Fruit fly (Drosophila melanogaster) whole organism, embryonic: ENCODE measurements around the gene Wee1.

ENCODE experiments used
- Antp ChIP-seq: fragments of 200-800 bp; sonication (Bioruptor generic); optimal IDR thresholded peaks from 3 replicates; lab custom pipeline; 2016; ENCODE audit warnings: missing biosample characterization, missing genetic modification characterization
- Asciz ChIP-seq: fragments of 200-800 bp; sonication (Bioruptor generic); optimal IDR thresholded peaks from 2 replicates; lab custom pipeline; 2017; ENCODE audit warnings: missing biosample characterization, mild to moderate bottlenecking, missing genetic modification characterization, missing genetic modification reagents
- B-H1 ChIP-seq: fragments of 200-800 bp; sonication (Bioruptor generic); IDR thresholded peaks from 3 replicates; pipeline ENCODE4 v1.3.6; 2022; ENCODE audit warnings: missing biosample characterization, missing genetic modification characterization
- CG10147 ChIP-seq: fragments of 200-800 bp; sonication (Bioruptor generic); optimal IDR thresholded peaks from 2 replicates; lab custom pipeline; 2019; ENCODE audit warnings: missing biosample characterization, mild to moderate bottlenecking, missing genetic modification characterization, moderate library complexity
- CG10321 ChIP-seq: fragments of 200-800 bp; sonication (Bioruptor generic); IDR thresholded peaks from 2 replicates; pipeline ENCODE4 v1.3.6; 2022; ENCODE audit warnings: missing biosample characterization, missing genetic modification characterization
- CG10979 ChIP-seq: fragments of 200-800 bp; sonication (Bioruptor generic); optimal IDR thresholded peaks from 2 replicates; lab custom pipeline; 2018; ENCODE audit warnings: missing biosample characterization, mild to moderate bottlenecking, missing genetic modification characterization, moderate library complexity
- CG11504 ChIP-seq: fragments of 200-800 bp; sonication (Bioruptor generic); optimal IDR thresholded peaks from 3 replicates; lab custom pipeline; 2019; ENCODE audit warnings: missing biosample characterization, mild to moderate bottlenecking, missing genetic modification characterization, moderate library complexity
- CG13123 ChIP-seq: fragments of 200-800 bp; sonication (Bioruptor generic); optimal IDR thresholded peaks from 2 replicates; lab custom pipeline; 2016; ENCODE audit warnings: missing biosample characterization, missing genetic modification characterization
- CG2889 ChIP-seq: fragments of 200-800 bp; sonication (Bioruptor generic); IDR thresholded peaks from 3 replicates; pipeline ENCODE4 v1.3.6; 2022; ENCODE audit warnings: missing biosample characterization, missing genetic modification characterization
- CG30431 ChIP-seq: fragments of 200-800 bp; sonication (Bioruptor generic); optimal IDR thresholded peaks from 2 replicates; lab custom pipeline; 2017; ENCODE audit warnings: missing biosample characterization, missing genetic modification characterization
- CG31365 ChIP-seq: fragments of 200-800 bp; sonication (Bioruptor generic); optimal IDR thresholded peaks from 2 replicates; lab custom pipeline; 2018; ENCODE audit warnings: missing biosample characterization, mild to moderate bottlenecking, missing genetic modification characterization
- CG32772 ChIP-seq: fragments of 200-800 bp; sonication (Bioruptor generic); IDR thresholded peaks from 2 replicates; pipeline ENCODE4 v1.3.6; 2022; ENCODE audit warnings: missing biosample characterization, missing genetic modification characterization
- CG33557 ChIP-seq: fragments of 200-800 bp; sonication (Bioruptor generic); optimal IDR thresholded peaks from 2 replicates; lab custom pipeline; 2019; ENCODE audit warnings: missing biosample characterization, mild to moderate bottlenecking, missing genetic modification characterization, moderate library complexity
- CG4404 ChIP-seq: fragments of 200-800 bp; sonication (Bioruptor generic); IDR thresholded peaks from 2 replicates; pipeline ENCODE4 v1.3.6; 2022; ENCODE audit warnings: missing biosample characterization, missing genetic modification characterization
- CG4707 ChIP-seq: fragments of 200-800 bp; sonication (Bioruptor generic); optimal IDR thresholded peaks from 2 replicates; lab custom pipeline; 2018; ENCODE audit warnings: missing biosample characterization, mild to moderate bottlenecking, missing genetic modification characterization, moderate library complexity
- CG4730 ChIP-seq: fragments of 200-800 bp; sonication (Bioruptor generic); IDR thresholded peaks from 2 replicates; pipeline ENCODE4 v1.3.6; 2022; ENCODE audit warnings: missing biosample characterization, missing genetic modification characterization
- CG6683 ChIP-seq: fragments of 200-800 bp; sonication (Bioruptor generic); optimal IDR thresholded peaks from 2 replicates; lab custom pipeline; 2017; ENCODE audit warnings: missing biosample characterization, mild to moderate bottlenecking, missing genetic modification characterization, missing genetic modification reagents
- CG6765 ChIP-seq: fragments of 200-800 bp; sonication (Bioruptor generic); optimal IDR thresholded peaks from 3 replicates; lab custom pipeline; 2017; ENCODE audit warnings: missing biosample characterization, mild to moderate bottlenecking, missing genetic modification characterization
- CG7928 ChIP-seq: fragments of 200-800 bp; sonication (Bioruptor generic); optimal IDR thresholded peaks from 2 replicates; lab custom pipeline; 2017; ENCODE audit warnings: missing biosample characterization, mild to moderate bottlenecking, missing genetic modification characterization
- CG9797 ChIP-seq: fragments of 200-800 bp; sonication (Bioruptor generic); optimal IDR thresholded peaks from 3 replicates; lab custom pipeline; 2018; ENCODE audit warnings: missing biosample characterization, mild to moderate bottlenecking, missing genetic modification characterization
- CTCF ChIP-seq: fragments of 200-800 bp; sonication (Bioruptor generic); optimal IDR thresholded peaks from 2 replicates; lab custom pipeline; 2017; ENCODE audit warnings: missing biosample characterization, mild to moderate bottlenecking, missing genetic modification characterization, moderate library complexity
- Dll ChIP-seq: fragments of 200-800 bp; sonication (Bioruptor generic); IDR thresholded peaks from 4 replicates; pipeline ENCODE4 v1.3.6; 2022; ENCODE audit warnings: missing biosample characterization, missing genetic modification characterization; ENCODE audit not compliant: partially characterized antibody
- Dref ChIP-seq: fragments of 200-800 bp; sonication (Bioruptor generic); IDR thresholded peaks from 2 replicates; pipeline ENCODE4 v1.3.6; 2022; ENCODE audit warnings: missing biosample characterization, missing genetic modification characterization
- Drgx ChIP-seq: fragments of 200-800 bp; sonication (Bioruptor generic); IDR thresholded peaks from 2 replicates; pipeline ENCODE4 v1.3.6; 2022; ENCODE audit warnings: missing biosample characterization, missing genetic modification characterization
- HLH3B ChIP-seq: fragments of 200-800 bp; sonication (Bioruptor generic); IDR thresholded peaks from 2 replicates; pipeline ENCODE4 v1.3.6; 2022; ENCODE audit warnings: missing biosample characterization, missing genetic modification characterization
- Jarid2 ChIP-seq: fragments of 200-800 bp; sonication (Bioruptor generic); optimal IDR thresholded peaks from 3 replicates; lab custom pipeline; 2017; ENCODE audit warnings: mild to moderate bottlenecking, missing biosample characterization, missing genetic modification reagents, missing genetic modification characterization
- Kr ChIP-seq: fragments of 200-800 bp; sonication (Bioruptor generic); optimal IDR thresholded peaks from 2 replicates; lab custom pipeline; 2017; ENCODE audit warnings: missing biosample characterization, mild to moderate bottlenecking, missing genetic modification characterization
- Lhr ChIP-seq: fragments of 200-800 bp; sonication (Bioruptor generic); optimal IDR thresholded peaks from 3 replicates; lab custom pipeline; 2017; ENCODE audit warnings: mild to moderate bottlenecking, missing biosample characterization, missing genetic modification reagents, missing genetic modification characterization
- Mad ChIP-seq: fragments of 200-800 bp; sonication (Bioruptor generic); optimal IDR thresholded peaks from 2 replicates; lab custom pipeline; 2016; ENCODE audit warnings: missing biosample characterization, missing genetic modification characterization
- NFAT ChIP-seq: fragments of 200-800 bp; sonication (Bioruptor generic); IDR thresholded peaks from 2 replicates; pipeline ENCODE4 v1.3.6; 2022; ENCODE audit warnings: missing biosample characterization, missing genetic modification characterization
- Rx ChIP-seq: fragments of 200-800 bp; sonication (Bioruptor generic); IDR thresholded peaks from 2 replicates; pipeline ENCODE4 v1.3.6; 2022; ENCODE audit warnings: missing biosample characterization, missing genetic modification characterization
- Sox100B ChIP-seq: fragments of 200-800 bp; sonication (Bioruptor generic); optimal IDR thresholded peaks from 3 replicates; lab custom pipeline; 2018; ENCODE audit warnings: missing biosample characterization, mild to moderate bottlenecking, missing genetic modification characterization
- ac ChIP-seq: fragments of 200-800 bp; sonication (Bioruptor generic); optimal IDR thresholded peaks from 3 replicates; lab custom pipeline; 2017; ENCODE audit warnings: missing biosample characterization, mild to moderate bottlenecking, missing genetic modification characterization
- ase ChIP-seq: fragments of 200-800 bp; sonication (Bioruptor generic); IDR thresholded peaks from 3 replicates; pipeline ENCODE4 v1.3.6; 2022; ENCODE audit warnings: missing biosample characterization, missing genetic modification characterization
- ash1 ChIP-seq: fragments of 200-800 bp; sonication (Bioruptor generic); optimal IDR thresholded peaks from 2 replicates; lab custom pipeline; 2018; ENCODE audit warnings: missing biosample characterization, mild to moderate bottlenecking, missing genetic modification characterization
- cas ChIP-seq: fragments of 200-800 bp; sonication (Bioruptor generic); IDR thresholded peaks from 2 replicates; pipeline ENCODE4 v1.3.6; 2022; ENCODE audit warnings: missing biosample characterization, missing genetic modification characterization
- dmrt99B ChIP-seq: fragments of 200-800 bp; sonication (Bioruptor generic); optimal IDR thresholded peaks from 2 replicates; lab custom pipeline; 2018; ENCODE audit warnings: missing biosample characterization, mild to moderate bottlenecking, missing genetic modification characterization, moderate library complexity
- ewg ChIP-seq: fragments of 200-800 bp; sonication (Bioruptor generic); optimal IDR thresholded peaks from 3 replicates; lab custom pipeline; 2017; ENCODE audit warnings: mild to moderate bottlenecking, missing biosample characterization, missing genetic modification reagents, missing genetic modification characterization
- fru ChIP-seq: fragments of >200 bp; optimal IDR thresholded peaks from 2 replicates; lab custom pipeline; 2017
- gfzf ChIP-seq: fragments of 200-800 bp; sonication (Bioruptor generic); optimal IDR thresholded peaks from 2 replicates; lab custom pipeline; 2016; ENCODE audit warnings: missing biosample characterization, mild to moderate bottlenecking, missing genetic modification characterization, moderate library complexity
- gsb ChIP-seq: fragments of 200-800 bp; sonication (Bioruptor generic); IDR thresholded peaks from 2 replicates; pipeline ENCODE4 v1.3.6; 2022; ENCODE audit warnings: missing biosample characterization, missing genetic modification characterization
- lola ChIP-seq, 3 experiments: fragments of >200 bp in 2 of 3; fragments of 200-800 bp in 1 of 3; sonication (Bioruptor generic) in 1 of 3; optimal IDR thresholded peaks; 2 replicates each; lab custom pipeline; 2017 to 2019; ENCODE audit warnings: missing biosample characterization in 3 of 3, missing genetic modification characterization in 3 of 3, mild to moderate bottlenecking in 1 of 3, moderate library complexity in 1 of 3
- mam ChIP-seq: fragments of 200-800 bp; sonication (Bioruptor generic); optimal IDR thresholded peaks from 3 replicates; lab custom pipeline; 2016; ENCODE audit warnings: missing biosample characterization, missing genetic modification characterization
- oc ChIP-seq: fragments of 200-800 bp; sonication (Bioruptor generic); optimal IDR thresholded peaks from 2 replicates; lab custom pipeline; 2018; ENCODE audit warnings: missing biosample characterization, mild to moderate bottlenecking, missing genetic modification characterization, moderate library complexity
- pan ChIP-seq, 4 experiments: fragments of >200 bp in 3 of 4; fragments of 200-800 bp in 1 of 4; sonication (Bioruptor generic) in 1 of 4; optimal IDR thresholded peaks in 3 of 4; IDR thresholded peaks in 1 of 4; 2 replicates each; pipeline versions ENCODE4 v1.3.6 to Lab custom; 2017 to 2022; ENCODE audit warnings: missing biosample characterization in 2 of 4, missing genetic modification characterization in 2 of 4, mixed read lengths in 1 of 4
- pfk ChIP-seq: fragments of 200-800 bp; sonication (Bioruptor generic); optimal IDR thresholded peaks from 2 replicates; lab custom pipeline; 2018; ENCODE audit warnings: missing biosample characterization, mild to moderate bottlenecking, missing genetic modification characterization, moderate library complexity
- pita ChIP-seq: fragments of 200-800 bp; sonication (Bioruptor generic); optimal IDR thresholded peaks from 2 replicates; lab custom pipeline; 2017; ENCODE audit warnings: missing biosample characterization, mild to moderate bottlenecking, missing genetic modification characterization
- sd ChIP-seq: fragments of 200-800 bp; sonication (Bioruptor generic); optimal IDR thresholded peaks from 3 replicates; lab custom pipeline; 2018; ENCODE audit warnings: missing biosample characterization, mild to moderate bottlenecking, missing genetic modification characterization, moderate library complexity
- ssp ChIP-seq: fragments of 200-800 bp; sonication (Bioruptor generic); IDR thresholded peaks from 2 replicates; pipeline ENCODE4 v1.3.6; 2022; ENCODE audit warnings: missing biosample characterization, missing genetic modification characterization
- tin ChIP-seq: fragments of 200-800 bp; sonication (Bioruptor generic); optimal IDR thresholded peaks from 3 replicates; lab custom pipeline; 2016; ENCODE audit warnings: missing biosample characterization, missing genetic modification characterization

Wee1 gene

dm6 chr2L:6922091-6922753, 8.3 kb upstream of the Wee1 start (continued):
- TF ChIP-seq CG4404 (no peak), CG33557 (GFP tag; lab: Kevin White, UChicago) (no peak), ash1 (GFP tag; lab: Kevin White, UChicago) (no peak), CG31365 (tag; lab: Kevin White, UChicago) (peak; percentile 54), gsb (GFP tag; lab: Robert Waterston, UW) (no peak; the same call in 1 of the 2 replicates), HLH3B (peak; percentile 81; the same call in 1 of the 2 replicates), NFAT (GFP tag; lab: Robert Waterston, UW) (no peak), gfzf (GFP tag; lab: Kevin White, UChicago) (no peak), sd (tag; lab: Kevin White, UChicago) (no peak), CG13123 (GFP tag; lab: Kevin White, UChicago) (peak; percentile 19), Kr (GFP tag; lab: Kevin White, UChicago) (no peak), Dref (GFP tag; lab: Robert Waterston, UW) (no peak), tin (GFP tag; lab: Kevin White, UChicago) (peak; percentile 68), B-H1 (GFP tag; lab: Robert Waterston, UW) (no peak; the same call in 2 of the 3 replicates), Antp (GFP tag; lab: Kevin White, UChicago) (peak; percentile 58), lola (GFP tag; optimal IDR thresholded peaks at IDR 0.05; lab: Kevin White, UChicago) (peak in 1 of 3 experiments; percentile 66), pfk (GFP tag; lab: Kevin White, UChicago) (no peak), CG10321 (GFP tag; lab: Robert Waterston, UW) (no peak), CG30431 (GFP tag; lab: Kevin White, UChicago) (no peak), mam (GFP tag; lab: Kevin White, UChicago) (peak; percentile 76), CG4707 (GFP tag; lab: Kevin White, UChicago) (no peak), CG4730 (GFP tag; lab: Robert Waterston, UW) (no peak; the same call in 1 of the 2 replicates), pita (GFP tag; lab: Kevin White, UChicago) (no peak), Mad (peak; percentile 63), Drgx (GFP tag; lab: Robert Waterston, UW) (no peak; the same call in 1 of the 2 replicates), cas (no peak), Dll (GFP tag; lab: Robert Waterston, UW) (no peak), CG6683 (GFP tag; lab: Kevin White, UChicago) (no peak), CG11504 (no peak), pan (optimal IDR thresholded peaks at IDR 0.05; lab: Kevin White, UChicago) (no peak), pan (GFP tag; optimal IDR thresholded peaks at IDR 0.05 in 1 of 2, IDR thresholded peaks at IDR 0.05 in 1 of 2) (no peak), Sox100B (peak; percentile 41), CG32772 (no peak), Jarid2 (no peak), Asciz (GFP tag; lab: Kevin White, UChicago) (peak; percentile 78), dmrt99B (tag; lab: Kevin White, UChicago) (no peak), ssp (GFP tag; lab: Robert Waterston, UW) (no peak; the same call in 1 of the 2 replicates), Rx (no peak; the same call in 1 of the 2 replicates), ase (GFP tag; lab: Robert Waterston, UW) (no peak; the same call in none of the 3 replicates), CTCF (GFP tag; lab: Kevin White, UChicago) (no peak), CG2889 (GFP tag; lab: Robert Waterston, UW) (no peak), CG7928 (GFP tag; lab: Kevin White, UChicago) (no peak), CG9797 (GFP tag; lab: Kevin White, UChicago) (no peak), ac (GFP tag; lab: Kevin White, UChicago) (no peak), Lhr (GFP tag; lab: Kevin White, UChicago) (no peak), CG10147 (GFP tag; lab: Kevin White, UChicago) (peak; percentile 57), ewg (peak; percentile 40), CG10979 (tag; lab: Kevin White, UChicago) (peak; percentile 78), CG6765 (GFP tag; lab: Kevin White, UChicago) (no peak), oc (tag; lab: Kevin White, UChicago) (no peak), fru (lab: Kevin White, UChicago) (no peak)
